Worm (Caenorhabditis elegans): ENCODE results near the gene F46C8.1.

DNA sequence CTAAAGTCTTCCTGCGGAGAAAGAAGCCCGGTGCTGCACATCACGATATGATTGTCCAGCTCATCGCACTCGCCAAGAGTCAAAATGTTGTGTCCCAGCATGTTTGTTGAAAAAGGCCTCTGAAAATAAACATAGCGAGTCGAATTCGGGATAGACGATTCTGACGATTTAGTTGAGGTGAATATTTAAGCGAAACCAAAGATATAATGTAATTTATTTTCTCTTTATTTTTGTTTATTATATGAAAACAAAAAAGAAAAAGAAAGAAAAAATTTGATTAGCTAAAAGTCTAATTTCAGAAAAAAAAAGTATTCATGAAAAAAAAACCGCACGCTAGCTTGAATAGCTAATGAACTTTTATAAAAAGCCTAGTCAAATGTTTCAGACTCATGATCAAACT, 15.6 kb upstream of the F46C8.1 start, which contains the start of gene ceh-14:
- TF ChIP-seq elt-2 (tag; optimal IDR thresholded peaks at IDR 0.05) (no peak), elt-1 (tag; optimal IDR thresholded peaks at IDR 0.05) (no peak), mdl-1 (tag; optimal IDR thresholded peaks at IDR 0.05) (no peak), nhr-11 (tag; optimal IDR thresholded peaks at IDR 0.05) (no peak), ceh-82 (tag; optimal IDR thresholded peaks at IDR 0.05) (no peak), R02D3.7 (tag; optimal IDR thresholded peaks at IDR 0.05) (no peak), fos-1 (tag; optimal IDR thresholded peaks at IDR 0.05) (no peak), nfya-1 (tag; optimal IDR thresholded peaks at IDR 0.05; ENCODE audit: insufficient read depth) (no peak), lin-39 (tag; optimal IDR thresholded peaks at IDR 0.05) (no peak), fkh-10 (GFP tag; optimal IDR thresholded peaks at IDR 0.05) (no peak), ama-1 (optimal IDR thresholded peaks at IDR 0.05) (no peak), pha-4 (tag; optimal IDR thresholded peaks at IDR 0.05) (no peak), jun-1 (tag; optimal IDR thresholded peaks at IDR 0.05) (no peak)
